Worm (Caenorhabditis elegans): ENCODE measurements around the gene lin-33.
A peak's percentile ranks its signal among the peaks of the same experiment; 100 is the strongest.

The lin-33 gene

ce11 chrIV:5952966-5953365 is 22.5 kb downstream of the lin-33 start (continued):
- no peak for TF ChIP-seq rnt-1 (tag; optimal IDR thresholded peaks at IDR 0.05)
- TF ChIP-seq nhr-47 (tag; optimal IDR thresholded peaks at IDR 0.05) = peak; percentile 65
- TF ChIP-seq hlh-17 (GFP tag; optimal IDR thresholded peaks at IDR 0.05; ENCODE audit: borderline replicate concordance) = no peak
- TF ChIP-seq nhr-85 (tag) = no peak
- no peak for TF ChIP-seq ceh-8 (GFP tag; optimal IDR thresholded peaks at IDR 0.05)
- peak; percentile 5 for TF ChIP-seq xbp-1 (tag; optimal IDR thresholded peaks at IDR 0.05)
- TF ChIP-seq lin-13 (GFP tag; optimal IDR thresholded peaks at IDR 0.05) = no peak
- no peak for TF ChIP-seq ztf-4 (tag; optimal IDR thresholded peaks at IDR 0.05)
- peak; percentile 15 for TF ChIP-seq aly-2 (tag; optimal IDR thresholded peaks at IDR 0.05)
- TF ChIP-seq unc-86 (tag; optimal IDR thresholded peaks at IDR 0.05) = peak; percentile 37
- peak; percentile 49 for TF ChIP-seq swsn-7 (tag; optimal IDR thresholded peaks at IDR 0.05)
- no peak for TF ChIP-seq fkh-4 (tag; optimal IDR thresholded peaks at IDR 0.05; ENCODE audit: borderline replicate concordance)
- no peak for TF ChIP-seq nhr-84 (tag; optimal IDR thresholded peaks at IDR 0.05)
- TF ChIP-seq ztf-11 (tag; optimal IDR thresholded peaks at IDR 0.05) = no peak
- peak; percentile 28 for TF ChIP-seq egl-13 (tag; optimal IDR thresholded peaks at IDR 0.05)
- TF ChIP-seq nhr-76 (tag; optimal IDR thresholded peaks at IDR 0.05) = no peak
- no peak for TF ChIP-seq nhr-28 (tag; optimal IDR thresholded peaks at IDR 0.05)
- peak in 1 of 2 experiments; percentile 36 for TF ChIP-seq lin-35 (GFP tag; optimal IDR thresholded peaks at IDR 0.05)
- TF ChIP-seq ceh-63 (GFP tag; optimal IDR thresholded peaks at IDR 0.05) = no peak
- TF ChIP-seq isw-1 (GFP tag; IDR thresholded peaks at IDR 0.05) = no peak; the same call in 1 of the 2 replicates
- TF ChIP-seq snu-23 (GFP tag; optimal IDR thresholded peaks at IDR 0.05) = peak; percentile 29
- TF ChIP-seq nhr-237 (tag; optimal IDR thresholded peaks at IDR 0.05) = no peak
- TF ChIP-seq mef-2 (tag; optimal IDR thresholded peaks at IDR 0.05) = no peak
- no peak for TF ChIP-seq lin-39 (tag; optimal IDR thresholded peaks at IDR 0.05)
- no peak for TF ChIP-seq mdl-1 (tag; optimal IDR thresholded peaks at IDR 0.05)
- no peak for TF ChIP-seq nhr-77 (tag; optimal IDR thresholded peaks at IDR 0.05)
- TF ChIP-seq fkh-8 (tag; optimal IDR thresholded peaks at IDR 0.05) = peak; percentile 56
- TF ChIP-seq ceh-90 (tag; optimal IDR thresholded peaks at IDR 0.05) = no peak
- no peak for TF ChIP-seq zip-4 (GFP tag; optimal IDR thresholded peaks at IDR 0.05)
- TF ChIP-seq elt-2 (tag; optimal IDR thresholded peaks at IDR 0.05) = no peak
- TF ChIP-seq efl-3 (GFP tag; optimal IDR thresholded peaks at IDR 0.05) = no peak
- TF ChIP-seq unc-62 (GFP tag; optimal IDR thresholded peaks at IDR 0.05) = no peak
- TF ChIP-seq jun-1 (tag; optimal IDR thresholded peaks at IDR 0.05) = no peak
- TF ChIP-seq tlp-1 (tag; optimal IDR thresholded peaks at IDR 0.05) = no peak
- peak; percentile 71 for TF ChIP-seq ces-1 (GFP tag; optimal IDR thresholded peaks at IDR 0.05)

ce11 chrIV:5954743-5955142 is 24.3 kb downstream of the lin-33 start:
- TF ChIP-seq dpl-1 (GFP tag; optimal IDR thresholded peaks at IDR 0.05) (no peak), nhr-71 (tag; optimal IDR thresholded peaks at IDR 0.05) (no peak), mef-2 (tag; optimal IDR thresholded peaks at IDR 0.05) (no peak), Y116A8C.19 (tag; optimal IDR thresholded peaks at IDR 0.05; ENCODE audit: borderline replicate concordance) (no peak)

ce11 chrIV:5959951-5960350 is 29.5 kb downstream of the lin-33 start:
- TF ChIP-seq snu-23 (GFP tag; optimal IDR thresholded peaks at IDR 0.05) (peak; percentile 5), lin-15B (tag; optimal IDR thresholded peaks at IDR 0.05) (no peak), swsn-7 (tag; optimal IDR thresholded peaks at IDR 0.05) (peak; percentile 8), ets-5 (GFP tag; IDR thresholded peaks at IDR 0.05) (no peak), mep-1 (tag; optimal IDR thresholded peaks at IDR 0.05) (no peak), pax-3 (tag; optimal IDR thresholded peaks at IDR 0.05) (no peak), fkh-8 (tag; optimal IDR thresholded peaks at IDR 0.05) (peak; percentile 35), lin-35 (GFP tag; optimal IDR thresholded peaks at IDR 0.05) (peak in 1 of 2 experiments; percentile 14), zip-4 (GFP tag; optimal IDR thresholded peaks at IDR 0.05) (no peak), ztf-4 (tag; optimal IDR thresholded peaks at IDR 0.05) (no peak), F16B12.6 (tag; optimal IDR thresholded peaks at IDR 0.05) (no peak), ceh-88 (GFP tag; IDR thresholded peaks at IDR 0.05) (no peak), ceh-90 (tag; optimal IDR thresholded peaks at IDR 0.05) (no peak), lin-39 (tag; optimal IDR thresholded peaks at IDR 0.05) (no peak), sox-4 (tag; optimal IDR thresholded peaks at IDR 0.05) (no peak), elt-3 (tag; optimal IDR thresholded peaks at IDR 0.05) (no peak), pqm-1 (tag; optimal IDR thresholded peaks at IDR 0.05) (no peak), tlp-1 (tag; optimal IDR thresholded peaks at IDR 0.05) (no peak), nhr-47 (tag; optimal IDR thresholded peaks at IDR 0.05) (peak; percentile 19), elt-2 (tag; optimal IDR thresholded peaks at IDR 0.05) (no peak), unc-86 (tag; optimal IDR thresholded peaks at IDR 0.05) (peak; percentile 46), jun-1 (tag; optimal IDR thresholded peaks at IDR 0.05) (no peak), nhr-76 (tag; optimal IDR thresholded peaks at IDR 0.05) (no peak), tbx-2 (tag; optimal IDR thresholded peaks at IDR 0.05) (peak; percentile 7), dpl-1 (GFP tag; optimal IDR thresholded peaks at IDR 0.05) (no peak), grh-1 (GFP tag; IDR thresholded peaks at IDR 0.05) (no peak), unc-62 (GFP tag; optimal IDR thresholded peaks at IDR 0.05) (no peak)

All from whole organism, L1 larva.